Worm (Caenorhabditis elegans): ENCODE data around the gene Y38F2AR.12.

Y38F2AR.12 gene

DNA sequence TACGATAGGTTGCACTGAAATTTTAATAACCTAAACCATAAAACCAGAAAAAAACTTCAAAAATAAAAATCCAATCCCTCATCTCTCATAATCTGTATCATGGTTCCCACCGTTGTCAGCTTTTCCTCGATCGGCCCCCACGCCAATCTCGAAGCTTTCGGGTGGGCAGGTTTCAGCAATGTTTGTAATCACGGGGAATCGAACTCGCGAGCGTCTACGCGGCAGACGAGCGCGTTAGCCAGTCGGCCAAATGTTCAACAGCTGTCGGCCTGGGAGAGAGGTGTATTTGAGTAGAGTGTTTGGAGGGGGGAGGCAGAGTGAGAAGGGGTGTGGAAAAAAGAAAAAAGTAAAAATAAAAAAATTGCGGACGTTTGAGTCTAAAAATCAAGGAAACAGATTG lies 3.8 kb downstream of the Y38F2AR.12 start (continued):
- TF ChIP-seq ahr-1 (tag; optimal IDR thresholded peaks at IDR 0.05) (peak; percentile 67), pha-4 (tag; optimal IDR thresholded peaks at IDR 0.05) (no peak), ceh-24 (tag; optimal IDR thresholded peaks at IDR 0.05) (peak; percentile 52), Y22D7AL.16 (tag; optimal IDR thresholded peaks at IDR 0.05) (peak; percentile 76), madf-2 (tag; optimal IDR thresholded peaks at IDR 0.05) (peak; percentile 77), ceh-18 (tag; optimal IDR thresholded peaks at IDR 0.05) (peak; percentile 94), unc-3 (GFP tag; conservative IDR thresholded peaks at IDR 0.05) (peak; percentile 85), unc-3 (tag; optimal IDR thresholded peaks at IDR 0.05) (peak; percentile 79), T23F11.4 (GFP tag; optimal IDR thresholded peaks at IDR 0.05) (peak; percentile 80), F13H6.1 (tag; optimal IDR thresholded peaks at IDR 0.05) (peak; percentile 80), pat-9 (tag; optimal IDR thresholded peaks at IDR 0.05) (peak; percentile 76), elt-2 (tag; optimal IDR thresholded peaks at IDR 0.05) (peak; percentile 92), hlh-6 (tag; optimal IDR thresholded peaks at IDR 0.05) (peak; percentile 93), lin-11 (tag; optimal IDR thresholded peaks at IDR 0.05) (peak; percentile 73), K09A11.1 (tag; optimal IDR thresholded peaks at IDR 0.05; ENCODE audit: insufficient read depth) (peak; percentile 85), odd-2 (tag; optimal IDR thresholded peaks at IDR 0.05) (peak; percentile 72), ref-2 (tag; optimal IDR thresholded peaks at IDR 0.05) (peak; percentile 91), eyg-1 (tag; optimal IDR thresholded peaks at IDR 0.05) (peak; percentile 94), tbx-2 (tag; optimal IDR thresholded peaks at IDR 0.05) (peak; percentile 94), unc-86 (tag; optimal IDR thresholded peaks at IDR 0.05) (peak; percentile 87), hlh-8 (tag; optimal IDR thresholded peaks at IDR 0.05) (peak; percentile 88), sox-2 (GFP tag; IDR thresholded peaks at IDR 0.05) (peak; percentile 60; the same call in 1 of the 2 replicates), nhr-232 (tag; optimal IDR thresholded peaks at IDR 0.05) (peak; percentile 75), zip-5 (tag; optimal IDR thresholded peaks at IDR 0.05) (peak; percentile 56), pag-3 (tag; optimal IDR thresholded peaks at IDR 0.05; ENCODE audit: borderline replicate concordance) (peak; percentile 53), pax-1 (tag; optimal IDR thresholded peaks at IDR 0.05) (no peak), ceh-34 (tag; optimal IDR thresholded peaks at IDR 0.05) (peak; percentile 89), elt-4 (tag; optimal IDR thresholded peaks at IDR 0.05) (no peak), dve-1 (tag; optimal IDR thresholded peaks at IDR 0.05) (peak; percentile 89), syd-9 (tag; optimal IDR thresholded peaks at IDR 0.05) (peak; percentile 88), pha-2 (tag; optimal IDR thresholded peaks at IDR 0.05) (peak; percentile 89), gmeb-2 (tag; optimal IDR thresholded peaks at IDR 0.05) (peak; percentile 85), ceh-48 (tag; optimal IDR thresholded peaks at IDR 0.05) (peak; percentile 70), dmd-4 (tag; optimal IDR thresholded peaks at IDR 0.05; ENCODE audit: borderline replicate concordance) (peak; percentile 80), nfya-1 (tag; optimal IDR thresholded peaks at IDR 0.05) (peak; percentile 85)

- no peak for TF ChIP-seq ttx-3 (tag; optimal IDR thresholded peaks at IDR 0.05)
- TF ChIP-seq T23F11.4 (GFP tag; optimal IDR thresholded peaks at IDR 0.05), result no peak
- no peak for TF ChIP-seq pat-9 (tag; optimal IDR thresholded peaks at IDR 0.05)
- TF ChIP-seq che-1 (tag; optimal IDR thresholded peaks at IDR 0.05), result no peak
- TF ChIP-seq npax-4 (tag; optimal IDR thresholded peaks at IDR 0.05), result no peak
- TF ChIP-seq lim-6 (tag; optimal IDR thresholded peaks at IDR 0.05), result no peak
- TF ChIP-seq madf-2 (tag; optimal IDR thresholded peaks at IDR 0.05), result no peak
- TF ChIP-seq rnt-1 (tag; optimal IDR thresholded peaks at IDR 0.05), result no peak
- TF ChIP-seq C38D4.7 (GFP tag; optimal IDR thresholded peaks at IDR 0.05), result no peak
- no peak for TF ChIP-seq K09A11.1 (tag; optimal IDR thresholded peaks at IDR 0.05; ENCODE audit: insufficient read depth)
- no peak for TF ChIP-seq ama-1 (optimal IDR thresholded peaks at IDR 0.05)
Measured at ce11 chrIV:2407704-2408103, 4.5 kb downstream of the Y38F2AR.12 start.
